Worm (Caenorhabditis elegans): Measurements from ENCODE around the gene srw-29.

The srw-29 gene

ce11 chrV:16376430-16376948 lies 47.8 kb downstream of the srw-29 start:
- TF ChIP-seq ceh-28 (tag; optimal IDR thresholded peaks at IDR 0.05) (no peak), egl-27 (tag; optimal IDR thresholded peaks at IDR 0.05) (no peak), F49E8.2 (tag; optimal IDR thresholded peaks at IDR 0.05; ENCODE audit: borderline replicate concordance) (no peak), mdl-1 (tag; optimal IDR thresholded peaks at IDR 0.05) (no peak), set-16 (GFP tag; IDR thresholded peaks at IDR 0.05) (peak; percentile 95), snpc-1.2 (GFP tag; IDR thresholded peaks at IDR 0.05) (0 out of 2 replicates have a peak, but pooled peaks have one; percentile 41), jun-1 (tag; optimal IDR thresholded peaks at IDR 0.05) (no peak)

ce11 chrV:16374676-16375075 lies 49.7 kb downstream of the srw-29 start, which contains the start of gene srv-34:
srv-34 (minus strand) TSS chrV:16374776.
- TF ChIP-seq unc-62 (GFP tag; optimal IDR thresholded peaks at IDR 0.05 in 1 of 2) (peak in 1 of 2 experiments; percentile 62), unc-62 (tag; optimal IDR thresholded peaks at IDR 0.05) (no peak), Y105C5A.15 (GFP tag; IDR thresholded peaks at IDR 0.05) (no peak), unc-39 (tag; optimal IDR thresholded peaks at IDR 0.05) (no peak), ceh-20 (GFP tag; IDR thresholded peaks at IDR 0.05) (no peak), nhr-41 (GFP tag; IDR thresholded peaks at IDR 0.05) (no peak), nhr-6 (tag; optimal IDR thresholded peaks at IDR 0.05) (no peak)

Measured in whole organism, L4 larva.